Worm (Caenorhabditis elegans) whole organism, L4 larva: ENCODE results near the gene cdc-48.1.

Experiments
- D1046.2 ChIP-seq: fragments of 200-800 bp; sonication (Bioruptor generic); IDR thresholded peaks from 2 replicates; pipeline ENCODE4 v1.3.6; 2022; ENCODE audit warnings: missing genetic modification characterization, missing compliant biosample characterization
- F10B5.3 ChIP-seq: sonication (generic microtip); optimal IDR thresholded peaks from 2 replicates; lab custom pipeline; 2016; ENCODE audit warnings: mild to moderate bottlenecking, missing genetic modification characterization, missing compliant biosample characterization
- F37D6.2 ChIP-seq: sonication (generic microtip); optimal IDR thresholded peaks from 2 replicates; lab custom pipeline; 2016; ENCODE audit warnings: mild to moderate bottlenecking, missing genetic modification characterization, missing compliant biosample characterization
- F49E8.2 ChIP-seq: sonication (generic microtip); optimal IDR thresholded peaks from 2 replicates; lab custom pipeline; 2016; ENCODE audit warnings: missing compliant biosample characterization, mild to moderate bottlenecking, missing genetic modification characterization, borderline replicate concordance
- R02D3.7 ChIP-seq: fragments of 150-350 bp; sonication (generic microtip); optimal IDR thresholded peaks from 3 replicates; lab custom pipeline; 2014; ENCODE audit warnings: missing biosample characterization, missing genetic modification characterization
- Y105C5A.15 ChIP-seq: fragments of 200-800 bp; sonication (Bioruptor generic); IDR thresholded peaks from 2 replicates; pipeline ENCODE4 v1.3.6; 2022; ENCODE audit warnings: missing genetic modification characterization, missing compliant biosample characterization
- ZK546.5 ChIP-seq, 2 experiments: sonication (generic microtip); optimal IDR thresholded peaks; 2 replicates each; lab custom pipeline; 2017; ENCODE audit warnings: missing biosample characterization in 2 of 2, missing genetic modification characterization in 2 of 2
- aha-1 ChIP-seq: fragments of 150-350 bp; peaks from one replicate; lab custom pipeline; 2014; ENCODE audit warnings: missing biosample characterization, missing genetic modification characterization
- aly-2 ChIP-seq: sonication (generic microtip); optimal IDR thresholded peaks from 2 replicates; lab custom pipeline; 2018; ENCODE audit warnings: missing biosample characterization, missing genetic modification characterization
- arid-1 ChIP-seq: fragments of 200-800 bp; sonication (Bioruptor generic); conservative IDR thresholded peaks from 2 replicates; pipeline ENCODE4 v1.3.6; 2022; ENCODE audit warnings: missing genetic modification reagents, missing genetic modification characterization, missing compliant biosample characterization
- ceh-20 ChIP-seq: fragments of 200-800 bp; sonication (Bioruptor generic); IDR thresholded peaks from 2 replicates; pipeline ENCODE4 v1.3.6; 2022; ENCODE audit warnings: missing genetic modification reagents, missing genetic modification characterization, missing compliant biosample characterization
- ceh-28 ChIP-seq: fragments of 150-350 bp; optimal IDR thresholded peaks from 2 replicates; lab custom pipeline; 2014; ENCODE audit warnings: missing biosample characterization, missing genetic modification reagents, missing genetic modification characterization
- ceh-32 ChIP-seq: sonication (generic microtip); optimal IDR thresholded peaks from 2 replicates; lab custom pipeline; 2016; ENCODE audit warnings: mild to moderate bottlenecking, missing genetic modification characterization, missing compliant biosample characterization; ENCODE audit not compliant: poor library complexity
- ceh-44 ChIP-seq: fragments of 200-800 bp; sonication (Bioruptor generic); IDR thresholded peaks from 2 replicates; pipeline ENCODE4 v1.3.6; 2022; ENCODE audit warnings: missing genetic modification reagents, missing genetic modification characterization, missing compliant biosample characterization
- ceh-62 ChIP-seq: sonication (generic microtip); optimal IDR thresholded peaks from 2 replicates; lab custom pipeline; 2017; ENCODE audit warnings: missing biosample characterization, missing genetic modification characterization
- ceh-82 ChIP-seq: sonication (generic microtip); optimal IDR thresholded peaks from 2 replicates; lab custom pipeline; 2017; ENCODE audit warnings: missing biosample characterization, missing genetic modification characterization
- cey-2 ChIP-seq: sonication (generic microtip); optimal IDR thresholded peaks from 3 replicates; lab custom pipeline; 2017; ENCODE audit warnings: missing genetic modification characterization, mild to moderate bottlenecking, missing compliant biosample characterization, antibody characterized with exemption, borderline replicate concordance; ENCODE audit not compliant: insufficient read depth
- daf-12 ChIP-seq: fragments of 150-350 bp; optimal IDR thresholded peaks from 2 replicates; lab custom pipeline; 2014; ENCODE audit warnings: missing biosample characterization, missing genetic modification reagents, missing genetic modification characterization
- daf-16 ChIP-seq, 3 experiments: sonication (generic microtip); optimal IDR thresholded peaks; 2 replicates each; lab custom pipeline; 2016 to 2017; ENCODE audit warnings: missing genetic modification characterization in 3 of 3, missing genetic modification reagents in 3 of 3, mild to moderate bottlenecking in 2 of 3, missing compliant biosample characterization in 2 of 3, missing biosample characterization in 1 of 3, moderate library complexity in 1 of 3
- daf-8 ChIP-seq: fragments of 200-800 bp; sonication (Bioruptor generic); IDR thresholded peaks from 2 replicates; pipeline ENCODE4 v1.3.6; 2022; ENCODE audit warnings: missing genetic modification characterization, missing compliant biosample characterization
- dmd-8 ChIP-seq: fragments of 200-800 bp; sonication (Bioruptor generic); IDR thresholded peaks from 2 replicates; pipeline ENCODE4 v1.3.6; 2022; ENCODE audit warnings: missing genetic modification characterization, missing compliant biosample characterization
- duxl-1 ChIP-seq: sonication (generic microtip); optimal IDR thresholded peaks from 2 replicates; lab custom pipeline; 2016; ENCODE audit warnings: mild to moderate bottlenecking, missing genetic modification characterization, moderate library complexity, missing compliant biosample characterization; ENCODE audit not compliant: poor library complexity
- egl-27 ChIP-seq: sonication (generic microtip); optimal IDR thresholded peaks from 3 replicates; lab custom pipeline; 2017; ENCODE audit warnings: missing biosample characterization, missing genetic modification reagents, missing genetic modification characterization
- fkh-10 ChIP-seq: fragments of 150-350 bp; optimal IDR thresholded peaks from 2 replicates; lab custom pipeline; 2014; ENCODE audit warnings: missing biosample characterization, missing genetic modification reagents, missing genetic modification characterization
- fos-1 ChIP-seq: fragments of 150-350 bp; optimal IDR thresholded peaks from 2 replicates; lab custom pipeline; 2014; ENCODE audit warnings: missing biosample characterization, missing genetic modification characterization
- hif-1 ChIP-seq, 2 experiments: sonication (generic microtip); optimal IDR thresholded peaks; 2 replicates each; lab custom pipeline; 2016 to 2017; ENCODE audit warnings: missing compliant biosample characterization in 2 of 2, missing genetic modification characterization in 2 of 2, missing genetic modification reagents in 2 of 2, missing genotype in 2 of 2, mild to moderate bottlenecking in 1 of 2
- hlh-30 ChIP-seq: sonication (generic microtip); optimal IDR thresholded peaks from 2 replicates; lab custom pipeline; 2017; ENCODE audit warnings: antibody characterized with exemption, mild to moderate bottlenecking, missing genetic modification characterization, missing compliant biosample characterization; ENCODE audit not compliant: insufficient read depth
- hmg-1.1 ChIP-seq: fragments of 200-800 bp; sonication (Bioruptor generic); IDR thresholded peaks from 2 replicates; pipeline ENCODE4 v1.3.6; 2022; ENCODE audit warnings: missing genetic modification reagents, missing genetic modification characterization, missing compliant biosample characterization
- jun-1 ChIP-seq: fragments of 150-350 bp; optimal IDR thresholded peaks from 2 replicates; lab custom pipeline; 2014; ENCODE audit warnings: missing biosample characterization, missing genetic modification reagents, missing genetic modification characterization
- lin-1 ChIP-seq: fragments of 200-800 bp; sonication (Bioruptor generic); IDR thresholded peaks from 2 replicates; pipeline ENCODE4 v1.3.6; 2022; ENCODE audit warnings: missing genetic modification reagents, missing genetic modification characterization, missing compliant biosample characterization
- lin-29 ChIP-seq: fragments of 200-800 bp; sonication (Bioruptor generic); IDR thresholded peaks from 2 replicates; pipeline ENCODE4 v1.3.6; 2022; ENCODE audit warnings: missing genetic modification reagents, missing genetic modification characterization, missing compliant biosample characterization
- lsy-2 ChIP-seq, 2 experiments: fragments of 150-350 bp in 1 of 2; sonication (generic microtip) in 1 of 2; optimal IDR thresholded peaks; 2 replicates each; lab custom pipeline; 2014 to 2017; ENCODE audit warnings: missing biosample characterization in 2 of 2, missing genetic modification characterization in 2 of 2
- mes-2 ChIP-seq: sonication (generic microtip); optimal IDR thresholded peaks from 2 replicates; lab custom pipeline; 2016; ENCODE audit warnings: missing genotype, mild to moderate bottlenecking, missing genetic modification characterization, missing compliant biosample characterization; ENCODE audit not compliant: poor library complexity, severe bottlenecking
- nhr-10 ChIP-seq: fragments of 150-350 bp; optimal IDR thresholded peaks from 2 replicates; lab custom pipeline; 2014; ENCODE audit warnings: missing biosample characterization, missing genetic modification characterization
- nhr-11 ChIP-seq: fragments of 150-350 bp; optimal IDR thresholded peaks from 2 replicates; lab custom pipeline; 2014; ENCODE audit warnings: missing biosample characterization, missing genetic modification characterization
- nhr-237 ChIP-seq: sonication (generic microtip); optimal IDR thresholded peaks from 2 replicates; lab custom pipeline; 2017; ENCODE audit warnings: missing biosample characterization, missing genetic modification characterization
- nhr-6 ChIP-seq: fragments of 150-350 bp; optimal IDR thresholded peaks from 2 replicates; lab custom pipeline; 2014; ENCODE audit warnings: missing biosample characterization, missing genetic modification characterization
- nhr-76 ChIP-seq: fragments of 150-350 bp; optimal IDR thresholded peaks from 2 replicates; lab custom pipeline; 2014; ENCODE audit warnings: missing biosample characterization, missing genetic modification characterization
- nhr-77 ChIP-seq: fragments of 150-350 bp; optimal IDR thresholded peaks from 2 replicates; lab custom pipeline; 2014; ENCODE audit warnings: missing biosample characterization, missing genetic modification characterization
- php-3 ChIP-seq: fragments of 200-800 bp; sonication (Bioruptor generic); IDR thresholded peaks from 2 replicates; pipeline ENCODE4 v1.3.6; 2022; ENCODE audit warnings: missing genetic modification reagents, missing genetic modification characterization, missing compliant biosample characterization
- pqm-1 ChIP-seq: sonication (generic microtip); optimal IDR thresholded peaks from 2 replicates; lab custom pipeline; 2017; ENCODE audit warnings: missing biosample characterization, missing genetic modification characterization
- rbr-2 ChIP-seq: sonication (generic microtip); optimal IDR thresholded peaks from 2 replicates; lab custom pipeline; 2016; ENCODE audit warnings: missing genotype, missing genetic modification characterization, missing compliant biosample characterization
- sdz-12 ChIP-seq: fragments of 200-800 bp; sonication (Bioruptor generic); optimal IDR thresholded peaks from 2 replicates; lab custom pipeline; 2018; ENCODE audit warnings: mild to moderate bottlenecking, missing genetic modification characterization, missing compliant biosample characterization
- skn-1 ChIP-seq: fragments of 150-350 bp; optimal IDR thresholded peaks from 2 replicates; lab custom pipeline; 2014; ENCODE audit warnings: missing biosample characterization, missing genetic modification characterization
- spr-3 ChIP-seq: fragments of 200-800 bp; sonication (Bioruptor generic); optimal IDR thresholded peaks from 2 replicates; lab custom pipeline; 2018; ENCODE audit warnings: mild to moderate bottlenecking, missing genetic modification characterization, missing compliant biosample characterization
- tag-97 ChIP-seq: fragments of 200-800 bp; sonication (Bioruptor generic); IDR thresholded peaks from 2 replicates; pipeline ENCODE4 v1.3.6; 2022; ENCODE audit warnings: missing genetic modification characterization, missing compliant biosample characterization
- unc-39 ChIP-seq: sonication (generic microtip); optimal IDR thresholded peaks from 2 replicates; lab custom pipeline; 2017; ENCODE audit warnings: missing biosample characterization, missing genetic modification characterization
- zfp-2 ChIP-seq: sonication (generic microtip); optimal IDR thresholded peaks from 2 replicates; lab custom pipeline; 2016; ENCODE audit warnings: mild to moderate bottlenecking, missing genetic modification characterization, missing compliant biosample characterization
- zfp-3 ChIP-seq: fragments of 200-800 bp; sonication (Bioruptor generic); conservative IDR thresholded peaks from 2 replicates; pipeline ENCODE4 v1.3.6; 2022; ENCODE audit warnings: missing genetic modification reagents, missing genetic modification characterization, missing compliant biosample characterization
- zip-2 ChIP-seq: fragments of 150-350 bp; optimal IDR thresholded peaks from 2 replicates; lab custom pipeline; 2014; ENCODE audit warnings: missing biosample characterization, missing genetic modification characterization
- ztf-11 ChIP-seq: fragments of 150-350 bp; optimal IDR thresholded peaks from 2 replicates; lab custom pipeline; 2014; ENCODE audit warnings: missing biosample characterization, missing genetic modification characterization
- ztf-7 ChIP-seq: fragments of 150-350 bp; optimal IDR thresholded peaks from 2 replicates; lab custom pipeline; 2014; ENCODE audit warnings: missing biosample characterization, missing genetic modification characterization

cdc-48.1 gene

DNA sequence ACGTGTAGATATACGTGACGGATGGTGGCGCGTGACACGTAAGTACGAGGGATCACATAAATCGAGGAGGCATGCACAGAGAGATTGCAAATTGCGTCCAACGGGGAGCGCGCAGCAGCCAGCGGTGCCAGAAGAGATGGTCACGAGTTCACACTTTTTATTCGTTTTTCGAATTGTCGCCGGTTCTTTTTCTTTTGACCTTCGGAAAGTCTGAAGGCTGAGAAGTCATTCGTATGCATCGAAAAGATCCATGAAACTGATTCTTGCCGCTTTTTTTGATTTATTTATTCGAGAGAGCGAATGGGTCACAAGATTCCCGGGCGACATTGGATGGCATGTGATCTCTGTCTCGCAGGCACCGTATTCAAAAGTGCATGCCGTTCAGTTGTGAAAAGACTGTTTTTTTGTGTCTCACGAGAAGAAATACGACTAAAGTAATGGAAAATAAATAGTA, 4.2 kb downstream of the cdc-48.1 start (continued):
- TF ChIP-seq cey-2 (no peak), ztf-7 (tag; lab: Kevin White, UChicago) (no peak), lin-1 (GFP tag; lab: Robert Waterston, UW) (no peak), ceh-62 (tag; lab: Kevin White, UChicago) (no peak), hmg-1.1 (peak; percentile 70; the same call in 1 of the 2 replicates), skn-1 (tag; lab: Kevin White, UChicago) (no peak), unc-39 (no peak), Y105C5A.15 (GFP tag; lab: Robert Waterston, UW) (no peak), rbr-2 (tag; lab: Kevin White, UChicago) (peak; percentile 40), hlh-30 (tag; lab: Kevin White, UChicago) (peak; percentile 98), hif-1 (tag; optimal IDR thresholded peaks at IDR 0.05; lab: Kevin White, UChicago) (peak in 1 of 2 experiments; percentile 77), zfp-3 (GFP tag; lab: Robert Waterston, UW) (no peak), nhr-237 (tag; lab: Kevin White, UChicago) (no peak), nhr-10 (tag; lab: Kevin White, UChicago) (no peak), nhr-6 (tag; lab: Kevin White, UChicago) (no peak), egl-27 (tag; lab: Kevin White, UChicago) (no peak), nhr-76 (tag; lab: Kevin White, UChicago) (no peak), ceh-28 (tag; lab: Kevin White, UChicago) (no peak), F37D6.2 (tag; lab: Kevin White, UChicago) (no peak), php-3 (GFP tag; lab: Robert Waterston, UW) (peak; percentile 72), sdz-12 (no peak), ceh-20 (GFP tag; lab: Robert Waterston, UW) (no peak), ceh-44 (GFP tag; lab: Robert Waterston, UW) (no peak), ztf-11 (tag; lab: Kevin White, UChicago) (no peak), fkh-10 (GFP tag; lab: Kevin White, UChicago) (no peak), zfp-2 (tag; lab: Kevin White, UChicago) (no peak), arid-1 (GFP tag; lab: Robert Waterston, UW) (no peak), ZK546.5 (tag; optimal IDR thresholded peaks at IDR 0.05; lab: Kevin White, UChicago) (no peak), mes-2 (tag; lab: Kevin White, UChicago) (peak; percentile 15), tag-97 (GFP tag; lab: Robert Waterston, UW) (no peak), duxl-1 (tag; lab: Kevin White, UChicago) (peak; percentile 44), nhr-77 (no peak), lin-29 (GFP tag; lab: Robert Waterston, UW) (peak; percentile 24; the same call in 1 of the 2 replicates), daf-8 (no peak), aha-1 (tag; lab: Kevin White, UChicago) (peak; percentile 99), R02D3.7 (tag; lab: Kevin White, UChicago) (no peak), pqm-1 (tag; lab: Kevin White, UChicago) (no peak), D1046.2 (no peak), nhr-11 (peak; percentile 73), zip-2 (no peak), lsy-2 (tag; optimal IDR thresholded peaks at IDR 0.05; lab: Kevin White, UChicago) (peak; percentile 13 to 63), aly-2 (no peak), ceh-82 (tag; lab: Kevin White, UChicago) (no peak), F10B5.3 (no peak), daf-12 (tag; lab: Kevin White, UChicago) (no peak), dmd-8 (no peak), ceh-32 (no peak), daf-16 (GFP tag; optimal IDR thresholded peaks at IDR 0.05; lab: Kevin White, UChicago) (no peak), daf-16 (tag; optimal IDR thresholded peaks at IDR 0.05; lab: Kevin White, UChicago) (no peak), jun-1 (tag; lab: Kevin White, UChicago) (no peak), fos-1 (tag; lab: Kevin White, UChicago) (no peak), spr-3 (GFP tag; lab: Kevin White, UChicago) (no peak), F49E8.2 (tag; lab: Kevin White, UChicago) (no peak)
